Worm (Caenorhabditis elegans) whole organism, L4/young adult: ENCODE results near the gene agt-1.

ENCODE experiments used
- dao-5 ChIP-seq: sonication (generic microtip); optimal IDR thresholded peaks from 2 replicates; lab custom pipeline; 2016; ENCODE audit warnings: missing genotype, missing genetic modification characterization, moderate library complexity, missing compliant biosample characterization
- him-1 ChIP-seq: sonication (generic microtip); optimal IDR thresholded peaks from 2 replicates; lab custom pipeline; 2016; ENCODE audit warnings: missing genotype, missing genetic modification reagents, missing genetic modification characterization, missing compliant biosample characterization

- TF ChIP-seq him-1 = no peak
- no peak for TF ChIP-seq dao-5 (tag; lab: Kevin White, UChicago)
These were observed 1.1 kb upstream of the agt-1 start, which contains the start of the genes rla-2, popl-7 and Y62E10A.24 for ce11 chrIV:13370235-13370739.
